Fruit fly (Drosophila melanogaster): Measurements from ENCODE around the gene Hsp60A.

Gene Hsp60A

dm6 chrX:11136587-11137512, 28.6 kb downstream of the Hsp60A start, which contains the start of gene Klp10A (continued):
- TF ChIP-seq CG2712 (tag; optimal IDR thresholded peaks at IDR 0.05) (no peak), CG11456 (GFP tag; IDR thresholded peaks at IDR 0.05) (peak; percentile 41; the same call in 1 of the 3 replicates), Myb (GFP tag; optimal IDR thresholded peaks at IDR 0.05) (peak; percentile 93), gsb-n (tag; optimal IDR thresholded peaks at IDR 0.05) (no peak), Abd-B (GFP tag; optimal IDR thresholded peaks at IDR 0.05) (no peak), crp (GFP tag; optimal IDR thresholded peaks at IDR 0.05) (peak in 1 of 2 experiments; percentile 76), CG2120 (GFP tag; optimal IDR thresholded peaks at IDR 0.05) (peak; percentile 36), CG31441 (GFP tag; IDR thresholded peaks at IDR 0.05) (no peak), lmd (GFP tag; IDR thresholded peaks at IDR 0.05) (no peak), CG6272 (GFP tag; IDR thresholded peaks at IDR 0.05) (no peak), CG32767 (GFP tag; IDR thresholded peaks at IDR 0.05) (0 out of 2 replicates have a peak, but pooled peaks have one; percentile 24), pzg (GFP tag; optimal IDR thresholded peaks at IDR 0.05) (peak; percentile 24), Fer1 (GFP tag; optimal IDR thresholded peaks at IDR 0.05) (no peak), nom (GFP tag; optimal IDR thresholded peaks at IDR 0.05) (peak; percentile 7), tna (GFP tag; IDR thresholded peaks at IDR 0.05; ENCODE audit: partially characterized antibody) (no peak), CG6683 (GFP tag; optimal IDR thresholded peaks at IDR 0.05) (no peak), CG8478 (optimal IDR thresholded peaks at IDR 0.05) (peak; percentile 75), CG10267 (tag; optimal IDR thresholded peaks at IDR 0.05) (peak; percentile 87), CG9932 (GFP tag; IDR thresholded peaks at IDR 0.05) (peak; percentile 54), CG4854 (GFP tag; optimal IDR thresholded peaks at IDR 0.05) (peak; percentile 1), HmgZ (tag; optimal IDR thresholded peaks at IDR 0.05) (peak; percentile 22), cato (GFP tag; optimal IDR thresholded peaks at IDR 0.05; ENCODE audit: borderline replicate concordance) (no peak), Dp (GFP tag; optimal IDR thresholded peaks at IDR 0.05) (peak; percentile 16), CG11247 (GFP tag; IDR thresholded peaks at IDR 0.05) (peak; percentile 21; the same call in 1 of the 2 replicates), CG13624 (GFP tag; optimal IDR thresholded peaks at IDR 0.05) (peak; percentile 2), CG10321 (GFP tag; IDR thresholded peaks at IDR 0.05) (no peak), NC2α (GFP tag; optimal IDR thresholded peaks at IDR 0.05) (peak; percentile 34), CG12659 (GFP tag; optimal IDR thresholded peaks at IDR 0.05) (no peak), Pdp1 (GFP tag; optimal IDR thresholded peaks at IDR 0.05) (peak in 1 of 2 experiments; percentile 90), sima (GFP tag; optimal IDR thresholded peaks at IDR 0.05) (no peak), danr (GFP tag; IDR thresholded peaks at IDR 0.05) (no peak), hth (optimal IDR thresholded peaks at IDR 0.05) (no peak), wek (GFP tag; optimal IDR thresholded peaks at IDR 0.05) (no peak), CG9797 (GFP tag; optimal IDR thresholded peaks at IDR 0.05) (no peak), CG9437 (GFP tag; optimal IDR thresholded peaks at IDR 0.05) (peak; percentile 3), CG17186 (GFP tag; optimal IDR thresholded peaks at IDR 0.05) (peak; percentile 47), lov (optimal IDR thresholded peaks at IDR 0.05) (no peak), lov (GFP tag; IDR thresholded peaks at IDR 0.05) (no peak), CTCF (GFP tag; optimal IDR thresholded peaks at IDR 0.05) (no peak), Chrac-16 (GFP tag; optimal IDR thresholded peaks at IDR 0.05) (peak; percentile 24), fu2 (GFP tag; optimal IDR thresholded peaks at IDR 0.05) (no peak), slbo (GFP tag; IDR thresholded peaks at IDR 0.05) (peak; percentile 58), CG2889 (GFP tag; IDR thresholded peaks at IDR 0.05) (no peak), CG34224 (GFP tag; IDR thresholded peaks at IDR 0.05; ENCODE audit: partially characterized antibody) (no peak), CG7556 (GFP tag; optimal IDR thresholded peaks at IDR 0.05) (peak; percentile 4), Hr51 (GFP tag; optimal IDR thresholded peaks at IDR 0.05) (no peak), CG2116 (GFP tag; optimal IDR thresholded peaks at IDR 0.05) (no peak), Taf1 (GFP tag; IDR thresholded peaks at IDR 0.05) (no peak)
